Worm (Caenorhabditis elegans) whole organism, mixed stage, embryonic: ENCODE results near the gene srg-42.

Source experiments
- cnd-1 ChIP-seq: fragments of 200-800 bp; sonication (Bioruptor generic); optimal IDR thresholded peaks from 2 replicates; lab custom pipeline; 2018; ENCODE audit warnings: mild to moderate bottlenecking, missing genetic modification characterization, missing compliant biosample characterization
- lin-13 ChIP-seq: fragments of 150-350 bp; optimal IDR thresholded peaks from 2 replicates; lab custom pipeline; 2014; ENCODE audit warnings: missing biosample characterization, missing genetic modification characterization
- nhr-12 ChIP-seq: fragments of 150-350 bp; optimal IDR thresholded peaks from 2 replicates; lab custom pipeline; 2014; ENCODE audit warnings: missing biosample characterization, missing genetic modification characterization
- nhr-2 ChIP-seq: fragments of 150-350 bp; optimal IDR thresholded peaks from 2 replicates; lab custom pipeline; 2014; ENCODE audit warnings: missing biosample characterization, missing genetic modification characterization
- nhr-28 ChIP-seq: fragments of 150-350 bp; optimal IDR thresholded peaks from 2 replicates; lab custom pipeline; 2014; ENCODE audit warnings: missing biosample characterization, missing genetic modification characterization
- snpc-4 ChIP-seq: fragments of 150-350 bp; optimal IDR thresholded peaks from 2 replicates; lab custom pipeline; 2014; ENCODE audit warnings: missing biosample characterization, missing genetic modification characterization
- zip-8 ChIP-seq: fragments of 150-350 bp; optimal IDR thresholded peaks from 2 replicates; lab custom pipeline; 2014; ENCODE audit warnings: missing biosample characterization, missing genetic modification characterization
- ztf-11 ChIP-seq: fragments of 150-350 bp; optimal IDR thresholded peaks from 2 replicates; lab custom pipeline; 2014; ENCODE audit warnings: missing biosample characterization, missing genetic modification characterization

ce11 chrV:11149405-11149804, 8.4 kb downstream of the srg-42 start, which contains the start of gene T19C4.1:
- TF ChIP-seq zip-8 (no peak), snpc-4 (tag; lab: Kevin White, UChicago) (no peak), nhr-28 (tag; lab: Kevin White, UChicago) (no peak), lin-13 (tag; lab: Kevin White, UChicago) (no peak), nhr-12 (tag; lab: Kevin White, UChicago) (no peak), cnd-1 (tag; lab: Kevin White, UChicago) (no peak), ztf-11 (no peak), nhr-2 (tag; lab: Kevin White, UChicago) (no peak)
